Worm (Caenorhabditis elegans) whole organism, L4 larva: ENCODE measurements around the gene sma-5.

Source experiments
- F26F4.8 ChIP-seq: fragments of 200-800 bp; sonication (Bioruptor generic); conservative IDR thresholded peaks from 2 replicates; pipeline ENCODE4 v1.3.6; 2022; ENCODE audit warnings: missing genetic modification characterization, missing compliant biosample characterization
- ama-1 ChIP-seq: fragments of 150-350 bp; optimal IDR thresholded peaks from 2 replicates; lab custom pipeline; 2014; ENCODE audit warnings: inconsistent platforms, mixed read lengths
- egl-27 ChIP-seq: sonication (generic microtip); optimal IDR thresholded peaks from 3 replicates; lab custom pipeline; 2017; ENCODE audit warnings: missing biosample characterization, missing genetic modification reagents, missing genetic modification characterization
- nhr-237 ChIP-seq: sonication (generic microtip); optimal IDR thresholded peaks from 2 replicates; lab custom pipeline; 2017; ENCODE audit warnings: missing biosample characterization, missing genetic modification characterization
- nhr-77 ChIP-seq: fragments of 150-350 bp; optimal IDR thresholded peaks from 2 replicates; lab custom pipeline; 2014; ENCODE audit warnings: missing biosample characterization, missing genetic modification characterization
- pha-4 ChIP-seq, 2 experiments: fragments of 150-350 bp in 1 of 2; fragments of 200-800 bp in 1 of 2; sonication (Bioruptor generic) in 1 of 2; IDR thresholded peaks in 1 of 2; optimal IDR thresholded peaks in 1 of 2; 2 replicates each; pipeline versions ENCODE4 v1.3.6 to Lab custom; 2014 to 2022; ENCODE audit warnings: missing genetic modification characterization in 2 of 2, missing genetic modification reagents in 2 of 2, missing biosample characterization in 1 of 2, missing compliant biosample characterization in 1 of 2
- zag-1 ChIP-seq: fragments of 150-350 bp; optimal IDR thresholded peaks from 2 replicates; lab custom pipeline; 2014; ENCODE audit warnings: missing biosample characterization, missing genetic modification characterization
- zfp-2 ChIP-seq: sonication (generic microtip); optimal IDR thresholded peaks from 2 replicates; lab custom pipeline; 2016; ENCODE audit warnings: mild to moderate bottlenecking, missing genetic modification characterization, missing compliant biosample characterization
- zip-11 ChIP-seq: fragments of 200-800 bp; sonication (Bioruptor generic); IDR thresholded peaks from 2 replicates; pipeline ENCODE4 v1.3.6; 2022; ENCODE audit warnings: missing genetic modification characterization, missing compliant biosample characterization

DNA sequence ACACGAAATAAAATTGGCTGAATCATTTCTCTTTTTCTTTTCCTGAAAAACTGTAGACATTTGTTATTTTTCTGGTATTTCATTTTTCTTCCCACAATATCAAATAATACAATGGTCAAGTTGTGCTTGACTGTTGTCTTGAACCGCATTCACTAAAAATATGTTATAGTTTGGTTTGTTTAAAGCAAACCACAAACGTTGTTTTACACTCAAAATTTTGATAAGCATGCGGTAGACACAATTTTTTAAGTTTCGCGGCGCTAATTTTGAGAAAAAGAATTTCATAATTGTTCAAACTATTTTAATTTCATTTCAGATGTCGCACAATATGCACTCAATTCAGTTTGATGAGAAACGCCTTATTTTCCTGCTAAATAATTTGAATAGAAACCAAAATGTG, 50.2 kb downstream of the sma-5 start, which contains the start of gene T08D10.3:
- no peak for TF ChIP-seq egl-27 (tag; lab: Kevin White, UChicago)
- TF ChIP-seq nhr-237 = no peak
- TF ChIP-seq zip-11 (GFP tag; lab: Robert Waterston, UW) = no peak
- no peak for TF ChIP-seq pha-4 (GFP tag; IDR thresholded peaks at IDR 0.05; lab: Robert Waterston, UW)
- TF ChIP-seq pha-4 (tag; optimal IDR thresholded peaks at IDR 0.05; lab: Kevin White, UChicago) = no peak
- no peak for TF ChIP-seq nhr-77 (tag; lab: Kevin White, UChicago)
- no peak for TF ChIP-seq zfp-2 (tag; lab: Kevin White, UChicago)
- TF ChIP-seq F26F4.8 (GFP tag; lab: Robert Waterston, UW) = no peak
- no peak for TF ChIP-seq zag-1
- no peak for TF ChIP-seq ama-1 (lab: Kevin White, UChicago)
